Fruit fly (Drosophila melanogaster) whole organism, embryonic: ENCODE data around the gene CG32354.
A peak's percentile ranks its signal among the peaks of the same experiment; 100 is the strongest.

Experiments
- CG10147 ChIP-seq: fragments of 200-800 bp; sonication (Bioruptor generic); optimal IDR thresholded peaks from 2 replicates; lab custom pipeline; 2019; ENCODE audit warnings: missing biosample characterization, mild to moderate bottlenecking, missing genetic modification characterization, moderate library complexity
- CG10209 ChIP-seq: fragments of 200-800 bp; sonication (Bioruptor generic); optimal IDR thresholded peaks from 3 replicates; lab custom pipeline; 2017; ENCODE audit warnings: missing biosample characterization, mild to moderate bottlenecking, missing genetic modification characterization, missing genetic modification reagents
- CG10462 ChIP-seq: fragments of 200-800 bp; sonication (Bioruptor generic); optimal IDR thresholded peaks from 2 replicates; lab custom pipeline; 2016; ENCODE audit warnings: missing biosample characterization, missing genetic modification characterization
- CG11560 ChIP-seq: fragments of 200-800 bp; sonication (Bioruptor generic); IDR thresholded peaks from 3 replicates; pipeline ENCODE4 v1.3.6; 2022; ENCODE audit warnings: missing biosample characterization, missing genetic modification characterization
- CG12236 ChIP-seq: fragments of 200-800 bp; sonication (Bioruptor generic); optimal IDR thresholded peaks from 2 replicates; lab custom pipeline; 2016; ENCODE audit warnings: missing biosample characterization, missing genetic modification characterization
- CG1233 ChIP-seq: fragments of 200-800 bp; sonication (Bioruptor generic); optimal IDR thresholded peaks from 4 replicates; lab custom pipeline; 2018; ENCODE audit warnings: missing biosample characterization, mild to moderate bottlenecking, missing genetic modification characterization
- CG13287 ChIP-seq: fragments of 200-800 bp; sonication (Bioruptor generic); IDR thresholded peaks from 2 replicates; pipeline ENCODE4 v1.3.6; 2022; ENCODE audit warnings: missing biosample characterization, missing genetic modification characterization; ENCODE audit not compliant: partially characterized antibody
- CG14014 ChIP-seq: fragments of 200-800 bp; sonication (Bioruptor generic); IDR thresholded peaks from 2 replicates; pipeline ENCODE4 v1.3.6; 2022; ENCODE audit warnings: missing biosample characterization, missing genetic modification characterization
- CG15514 ChIP-seq: fragments of 200-800 bp; sonication (Bioruptor generic); optimal IDR thresholded peaks from 3 replicates; lab custom pipeline; 2017; ENCODE audit warnings: missing biosample characterization, missing genetic modification characterization, mild to moderate bottlenecking, moderate library complexity, missing genetic modification reagents
- CG16813 ChIP-seq: fragments of 200-800 bp; sonication (Bioruptor generic); IDR thresholded peaks from 3 replicates; pipeline ENCODE4 v1.3.6; 2022; ENCODE audit warnings: missing biosample characterization, missing genetic modification characterization; ENCODE audit not compliant: partially characterized antibody
- CG17328 ChIP-seq: fragments of 200-800 bp; sonication (Bioruptor generic); IDR thresholded peaks from 2 replicates; pipeline ENCODE4 v1.3.6; 2022; ENCODE audit warnings: missing biosample characterization, missing genetic modification characterization
- CG2889 ChIP-seq: fragments of 200-800 bp; sonication (Bioruptor generic); IDR thresholded peaks from 3 replicates; pipeline ENCODE4 v1.3.6; 2022; ENCODE audit warnings: missing biosample characterization, missing genetic modification characterization
- CG3065 ChIP-seq: fragments of 200-800 bp; sonication (Bioruptor generic); optimal IDR thresholded peaks from 2 replicates; lab custom pipeline; 2016; ENCODE audit warnings: missing biosample characterization, missing genetic modification characterization
- CG3407 ChIP-seq: fragments of 200-800 bp; sonication (Bioruptor generic); optimal IDR thresholded peaks from 2 replicates; lab custom pipeline; 2018; ENCODE audit warnings: missing biosample characterization, mild to moderate bottlenecking, missing genetic modification characterization
- CG4328 ChIP-seq: fragments of 200-800 bp; sonication (Bioruptor generic); optimal IDR thresholded peaks from 3 replicates; lab custom pipeline; 2017; ENCODE audit warnings: missing biosample characterization, missing genetic modification reagents, missing genetic modification characterization
- CG4820 ChIP-seq: fragments of 200-800 bp; sonication (Bioruptor generic); optimal IDR thresholded peaks from 3 replicates; lab custom pipeline; 2016; ENCODE audit warnings: missing biosample characterization, missing genetic modification characterization
- CG6254 ChIP-seq: fragments of 200-800 bp; sonication (Bioruptor generic); optimal IDR thresholded peaks from 3 replicates; lab custom pipeline; 2017; ENCODE audit warnings: mild to moderate bottlenecking, missing biosample characterization, missing genetic modification reagents, missing genetic modification characterization
- CG6683 ChIP-seq: fragments of 200-800 bp; sonication (Bioruptor generic); optimal IDR thresholded peaks from 2 replicates; lab custom pipeline; 2017; ENCODE audit warnings: missing biosample characterization, mild to moderate bottlenecking, missing genetic modification characterization, missing genetic modification reagents
- CG6791 ChIP-seq: fragments of 200-800 bp; sonication (Bioruptor generic); IDR thresholded peaks from 3 replicates; pipeline ENCODE4 v1.3.6; 2022; ENCODE audit warnings: missing biosample characterization, missing genetic modification characterization; ENCODE audit not compliant: partially characterized antibody
- CG7556 ChIP-seq: fragments of 200-800 bp; sonication (Bioruptor generic); optimal IDR thresholded peaks from 2 replicates; lab custom pipeline; 2017; ENCODE audit warnings: missing biosample characterization, mild to moderate bottlenecking, missing genetic modification characterization
- CG7745 ChIP-seq: fragments of 200-800 bp; sonication (Bioruptor generic); optimal IDR thresholded peaks from 2 replicates; lab custom pipeline; 2018; ENCODE audit warnings: missing biosample characterization, mild to moderate bottlenecking, missing genetic modification characterization, moderate library complexity
- CkIIα-i1 ChIP-seq: fragments of 200-800 bp; sonication (Bioruptor generic); IDR thresholded peaks from 2 replicates; pipeline ENCODE4 v1.3.6; 2022; ENCODE audit warnings: missing biosample characterization, missing genetic modification characterization
- Deaf1 ChIP-seq: fragments of 200-800 bp; optimal IDR thresholded peaks from 3 replicates; lab custom pipeline; 2019; ENCODE audit warnings: missing biosample characterization, mild to moderate bottlenecking, missing genetic modification characterization, moderate library complexity
- Dfd ChIP-seq, 2 experiments: fragments of >200 bp; optimal IDR thresholded peaks; 2 replicates each; lab custom pipeline; 2017; ENCODE audit warnings: missing biosample characterization in 2 of 2, missing genetic modification characterization in 2 of 2
- Dp ChIP-seq: fragments of 200-800 bp; sonication (Bioruptor generic); optimal IDR thresholded peaks from 2 replicates; lab custom pipeline; 2018; ENCODE audit warnings: missing biosample characterization, mild to moderate bottlenecking, missing genetic modification characterization, moderate library complexity
- H2.0 ChIP-seq: fragments of 200-800 bp; sonication (Bioruptor generic); IDR thresholded peaks from 2 replicates; pipeline ENCODE4 v1.3.6; 2022; ENCODE audit warnings: missing biosample characterization, missing genetic modification characterization
- Myb ChIP-seq: fragments of 200-800 bp; sonication (Bioruptor generic); optimal IDR thresholded peaks from 2 replicates; lab custom pipeline; 2016; ENCODE audit warnings: missing biosample characterization, missing genetic modification characterization
- Sox100B ChIP-seq: fragments of 200-800 bp; sonication (Bioruptor generic); optimal IDR thresholded peaks from 3 replicates; lab custom pipeline; 2018; ENCODE audit warnings: missing biosample characterization, mild to moderate bottlenecking, missing genetic modification characterization
- YL-1 ChIP-seq: fragments of 200-800 bp; sonication (Bioruptor generic); optimal IDR thresholded peaks from 3 replicates; lab custom pipeline; 2017; ENCODE audit warnings: missing biosample characterization, mild to moderate bottlenecking, missing genetic modification characterization
- al ChIP-seq: fragments of 200-800 bp; sonication (Bioruptor generic); IDR thresholded peaks from 2 replicates; pipeline ENCODE4 v1.3.6; 2022; ENCODE audit warnings: missing biosample characterization, missing genetic modification characterization
- bab2 ChIP-seq: fragments of 200-800 bp; sonication (Bioruptor generic); optimal IDR thresholded peaks from 2 replicates; lab custom pipeline; 2016; ENCODE audit warnings: missing biosample characterization, missing genetic modification characterization
- chn ChIP-seq: fragments of 200-800 bp; sonication (Bioruptor generic); optimal IDR thresholded peaks from 2 replicates; lab custom pipeline; 2016; ENCODE audit warnings: missing biosample characterization, missing genetic modification characterization
- dmrt99B ChIP-seq: fragments of 200-800 bp; sonication (Bioruptor generic); optimal IDR thresholded peaks from 2 replicates; lab custom pipeline; 2018; ENCODE audit warnings: missing biosample characterization, mild to moderate bottlenecking, missing genetic modification characterization, moderate library complexity
- dpn ChIP-seq, 2 experiments: fragments of 200-800 bp; sonication (Bioruptor generic); optimal IDR thresholded peaks; 3 replicates each; lab custom pipeline; 2016; ENCODE audit warnings: missing biosample characterization in 2 of 2, missing genetic modification characterization in 2 of 2
- gt ChIP-seq: fragments of 200-800 bp; sonication (Bioruptor generic); IDR thresholded peaks from 2 replicates; pipeline ENCODE4 v1.3.6; 2022; ENCODE audit warnings: missing biosample characterization, missing genetic modification characterization
- h ChIP-seq: fragments of >200 bp; optimal IDR thresholded peaks from 2 replicates; lab custom pipeline; 2017
- hkb ChIP-seq, 2 experiments: fragments of 200-800 bp in 1 of 2; fragments of >200 bp in 1 of 2; sonication (Bioruptor generic) in 1 of 2; IDR thresholded peaks in 1 of 2; optimal IDR thresholded peaks in 1 of 2; 2 replicates each; pipeline versions ENCODE4 v1.3.6 to Lab custom; 2017 to 2022; ENCODE audit warnings: missing biosample characterization in 1 of 2, missing genetic modification characterization in 1 of 2
- ind ChIP-seq: fragments of 200-800 bp; sonication (Bioruptor generic); optimal IDR thresholded peaks from 3 replicates; lab custom pipeline; 2016; ENCODE audit warnings: missing biosample characterization, missing genetic modification characterization
- insv ChIP-seq, 2 experiments: fragments of 200-800 bp; sonication (Bioruptor generic); optimal IDR thresholded peaks; 3 replicates each; lab custom pipeline; 2016 to 2018; ENCODE audit warnings: missing biosample characterization in 2 of 2, missing genetic modification characterization in 2 of 2
- jumu ChIP-seq: fragments of 200-800 bp; sonication (Bioruptor generic); optimal IDR thresholded peaks from 3 replicates; lab custom pipeline; 2016; ENCODE audit warnings: missing biosample characterization, missing genetic modification characterization
- lbe ChIP-seq: fragments of 200-800 bp; sonication (Bioruptor generic); optimal IDR thresholded peaks from 2 replicates; lab custom pipeline; 2016; ENCODE audit warnings: missing biosample characterization, mild to moderate bottlenecking, missing genetic modification characterization
- luna ChIP-seq: fragments of 200-800 bp; sonication (Bioruptor generic); optimal IDR thresholded peaks from 2 replicates; lab custom pipeline; 2016; ENCODE audit warnings: missing biosample characterization, missing genetic modification characterization
- mam ChIP-seq: fragments of 200-800 bp; sonication (Bioruptor generic); optimal IDR thresholded peaks from 3 replicates; lab custom pipeline; 2016; ENCODE audit warnings: missing biosample characterization, missing genetic modification characterization
- nau ChIP-seq: fragments of 200-800 bp; sonication (Bioruptor generic); optimal IDR thresholded peaks from 3 replicates; lab custom pipeline; 2017; ENCODE audit warnings: missing biosample characterization, mild to moderate bottlenecking, missing genetic modification characterization, missing genetic modification reagents
- nom ChIP-seq: fragments of 200-800 bp; sonication (Bioruptor generic); optimal IDR thresholded peaks from 2 replicates; lab custom pipeline; 2017; ENCODE audit warnings: missing biosample characterization, missing genetic modification characterization, mild to moderate bottlenecking, moderate library complexity, missing genetic modification reagents
- sc ChIP-seq, 3 experiments: fragments of >200 bp in 2 of 3; fragments of 200-800 bp in 1 of 3; sonication (Bioruptor generic) in 1 of 3; optimal IDR thresholded peaks; 2 replicates in 2 of 3; 3 replicates in 1 of 3; lab custom pipeline; 2017; ENCODE audit warnings: mild to moderate bottlenecking in 1 of 3, missing biosample characterization in 1 of 3, missing genetic modification characterization in 1 of 3, missing genetic modification reagents in 1 of 3
- sd ChIP-seq: fragments of 200-800 bp; sonication (Bioruptor generic); optimal IDR thresholded peaks from 3 replicates; lab custom pipeline; 2018; ENCODE audit warnings: missing biosample characterization, mild to moderate bottlenecking, missing genetic modification characterization, moderate library complexity
- slou ChIP-seq: fragments of 200-800 bp; sonication (Bioruptor generic); optimal IDR thresholded peaks from 3 replicates; lab custom pipeline; 2016; ENCODE audit warnings: missing biosample characterization, missing genetic modification characterization
- sr ChIP-seq: fragments of 200-800 bp; sonication (Bioruptor generic); IDR thresholded peaks from 3 replicates; pipeline ENCODE4 v1.3.6; 2022; ENCODE audit warnings: missing biosample characterization, missing genetic modification characterization

The CG32354 gene

dm6 chr3L:8445027-8445426 lies 23.0 kb upstream of the CG32354 start (continued):
- TF ChIP-seq CG15514 (GFP tag; lab: Kevin White, UChicago), result peak; percentile 47
- peak; percentile 34 for TF ChIP-seq CG6254 (GFP tag; lab: Kevin White, UChicago)
- peak; percentile 33 for TF ChIP-seq nom (GFP tag; lab: Kevin White, UChicago)
- TF ChIP-seq dmrt99B (tag; lab: Kevin White, UChicago), result peak; percentile 61
- no peak for TF ChIP-seq h (lab: Kevin White, UChicago)
- TF ChIP-seq CG10462 (GFP tag; lab: Kevin White, UChicago), result no peak
- no peak for TF ChIP-seq CG3407 (GFP tag; lab: Kevin White, UChicago)
- no peak for TF ChIP-seq CG16813
- TF ChIP-seq CG1233 (GFP tag; lab: Kevin White, UChicago), result no peak
- no peak for TF ChIP-seq CG3065
- no peak for TF ChIP-seq CG12236 (GFP tag; lab: Kevin White, UChicago)
- no peak for TF ChIP-seq CG7745 (tag; lab: Kevin White, UChicago)
- no peak for TF ChIP-seq slou (GFP tag; lab: Kevin White, UChicago)
- peak in 1 of 2 experiments; percentile 18 for TF ChIP-seq dpn (GFP tag; optimal IDR thresholded peaks at IDR 0.05; lab: Kevin White, UChicago)
- peak; percentile 8 for TF ChIP-seq CG4328 (GFP tag; lab: Kevin White, UChicago)
- 0 out of 2 replicates have a peak, but pooled peaks have one; percentile 8 for TF ChIP-seq al
- no peak for TF ChIP-seq sr
- no peak for TF ChIP-seq bab2
- TF ChIP-seq CkIIα-i1 (GFP tag; lab: Robert Waterston, UW), result no peak
- no peak for TF ChIP-seq gt (GFP tag; lab: Robert Waterston, UW)
- TF ChIP-seq luna (GFP tag; lab: Kevin White, UChicago), result no peak
- no peak for TF ChIP-seq Dfd (GFP tag; optimal IDR thresholded peaks at IDR 0.05; lab: Kevin White, UChicago)
- TF ChIP-seq mam (GFP tag; lab: Kevin White, UChicago), result no peak
- TF ChIP-seq sc (optimal IDR thresholded peaks at IDR 0.05; lab: Kevin White, UChicago), result no peak
- no peak for TF ChIP-seq sc (GFP tag; optimal IDR thresholded peaks at IDR 0.05; lab: Kevin White, UChicago)
- no peak for TF ChIP-seq chn (GFP tag; lab: Kevin White, UChicago)
- no peak for TF ChIP-seq CG10209
- TF ChIP-seq YL-1, result no peak
- TF ChIP-seq ind (GFP tag; lab: Kevin White, UChicago), result peak; percentile 42
- TF ChIP-seq hkb (optimal IDR thresholded peaks at IDR 0.05; lab: Kevin White, UChicago), result no peak
- peak; percentile 69; the same call in 1 of the 2 replicates for TF ChIP-seq hkb (GFP tag; IDR thresholded peaks at IDR 0.05; lab: Robert Waterston, UW)
- no peak for TF ChIP-seq sd (tag; lab: Kevin White, UChicago)
- peak; percentile 63 for TF ChIP-seq CG17328
- TF ChIP-seq CG6791, result no peak
- no peak for TF ChIP-seq CG13287
- no peak for TF ChIP-seq jumu (GFP tag; lab: Kevin White, UChicago)
- peak; percentile 49; the same call in 1 of the 2 replicates for TF ChIP-seq CG14014 (GFP tag; lab: Robert Waterston, UW)
- TF ChIP-seq nau (GFP tag; lab: Kevin White, UChicago), result peak; percentile 15
- no peak for TF ChIP-seq CG6683
- peak; percentile 14 for TF ChIP-seq CG10147 (GFP tag; lab: Kevin White, UChicago)
- TF ChIP-seq Myb, result no peak
- no peak for TF ChIP-seq CG2889 (GFP tag; lab: Robert Waterston, UW)
- TF ChIP-seq CG4820 (GFP tag; lab: Kevin White, UChicago), result peak; percentile 43
- peak; percentile 55 for TF ChIP-seq H2.0
- peak; percentile 33 for TF ChIP-seq Deaf1 (tag; lab: Kevin White, UChicago)
- peak; percentile 34 for TF ChIP-seq Sox100B
- TF ChIP-seq insv (GFP tag; optimal IDR thresholded peaks at IDR 0.05; lab: Kevin White, UChicago), result no peak
- TF ChIP-seq Dp (GFP tag; lab: Kevin White, UChicago), result no peak
- TF ChIP-seq CG7556 (GFP tag; lab: Kevin White, UChicago), result peak; percentile 11
- no peak for TF ChIP-seq CG11560 (tag; lab: Robert Waterston, UW)
- no peak for TF ChIP-seq lbe (GFP tag; lab: Kevin White, UChicago)
